Fruit fly (Drosophila melanogaster) ovary, adult (tissue): ENCODE results near the gene CG6015.

Experiments used
- CG17801 ChIP-seq: fragments of 200-800 bp; optimal IDR thresholded peaks from 2 replicates; lab custom pipeline; 2019; ENCODE audit warnings: missing biosample characterization, mild to moderate bottlenecking, missing genetic modification characterization, moderate library complexity; ENCODE audit not compliant: partially characterized antibody

The CG6015 gene

dm6 chr3R:22043748-22044402 lies 9.8 kb upstream of the CG6015 start:
- no peak for TF ChIP-seq CG17801 (GFP tag; lab: Kevin White, UChicago)

dm6 chr3R:22042982-22043381 lies 8.9 kb upstream of the CG6015 start:
- TF ChIP-seq CG17801 (GFP tag; lab: Kevin White, UChicago), result no peak

dm6 chr3R:22042283-22042875 lies 8.3 kb upstream of the CG6015 start:
- no peak for TF ChIP-seq CG17801 (GFP tag; lab: Kevin White, UChicago)

DNA sequence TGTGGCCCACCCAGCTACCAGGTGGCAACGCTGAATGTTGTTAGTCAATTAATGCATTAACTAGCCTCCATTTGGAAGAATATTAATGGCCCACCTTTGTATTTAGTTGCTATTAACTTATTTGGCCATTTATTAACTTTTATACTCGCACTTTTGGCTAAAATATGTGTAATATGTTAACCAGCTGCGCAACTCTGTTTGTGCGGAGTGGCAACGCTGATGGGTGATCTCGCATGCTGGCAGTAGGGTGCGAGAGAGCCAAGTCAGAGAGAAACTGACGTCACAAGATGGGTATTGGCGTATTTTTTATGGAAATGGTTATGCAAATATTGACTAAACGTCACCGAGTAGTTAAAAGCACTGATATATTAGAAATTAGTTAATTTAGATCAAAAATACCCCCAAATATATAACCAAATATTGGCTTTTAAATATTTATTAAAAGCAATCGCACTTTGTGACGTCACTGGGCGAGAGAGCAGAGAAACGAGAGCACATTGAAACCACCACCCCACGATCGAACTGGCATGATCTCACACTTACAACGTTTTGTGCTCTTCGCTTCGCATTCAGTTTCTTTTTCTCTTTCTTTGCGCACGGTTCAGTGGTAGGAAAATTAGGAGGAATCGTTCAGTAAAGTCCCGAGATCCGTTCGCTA lies 7.7 kb upstream of the CG6015 start, which contains the start of gene how:
Gene how (plus strand): TSS at position 567 of the 658 bp plus-strand sequence.
- TF ChIP-seq CG17801 (GFP tag; lab: Kevin White, UChicago), result no peak

- TF ChIP-seq CG17801 (GFP tag; lab: Kevin White, UChicago), result no peak
Observed at dm6 chr3R:22040400-22040799, 6.3 kb upstream of the CG6015 start.

DNA sequence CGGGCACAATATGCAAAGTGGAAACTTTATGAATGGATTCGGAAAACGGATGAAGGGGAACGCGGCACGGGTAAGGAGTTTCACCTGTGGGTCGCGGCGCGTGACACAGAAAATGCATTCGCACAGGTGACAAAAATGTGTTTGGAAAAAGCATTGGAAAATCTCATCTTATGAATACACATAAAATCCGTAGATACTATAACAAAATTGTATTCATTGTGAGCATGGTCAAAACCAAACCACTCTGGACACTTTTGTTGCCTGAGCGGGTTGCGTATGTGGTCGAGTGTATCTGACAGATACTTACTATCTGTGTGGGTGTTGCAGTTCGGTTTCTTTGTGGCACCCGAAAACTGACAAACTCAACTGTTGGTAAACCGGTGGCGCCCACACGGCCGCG lies 5.4 kb upstream of the CG6015 start:
- no peak for TF ChIP-seq CG17801 (GFP tag; lab: Kevin White, UChicago)

DNA sequence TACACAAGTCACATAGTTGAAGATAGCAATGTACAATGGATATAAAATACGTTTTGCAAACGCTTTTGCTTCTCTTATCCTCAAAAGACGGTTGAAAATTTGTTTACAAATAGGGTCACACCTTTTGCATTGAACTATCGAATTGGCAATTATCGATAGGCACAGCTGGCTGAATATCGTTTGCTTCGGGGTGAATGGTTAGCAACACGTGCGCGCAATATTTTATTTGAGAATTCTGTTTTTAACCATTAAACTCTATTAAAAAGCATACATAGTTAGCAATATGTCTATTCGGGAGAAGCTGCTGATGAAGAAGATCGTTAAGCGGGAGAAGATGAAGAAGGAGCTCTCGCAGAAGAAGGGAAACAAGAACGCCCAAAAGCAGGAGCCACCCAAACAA lies 1.5 kb upstream of the CG6015 start:
- TF ChIP-seq CG17801 (GFP tag; lab: Kevin White, UChicago), result no peak

DNA sequence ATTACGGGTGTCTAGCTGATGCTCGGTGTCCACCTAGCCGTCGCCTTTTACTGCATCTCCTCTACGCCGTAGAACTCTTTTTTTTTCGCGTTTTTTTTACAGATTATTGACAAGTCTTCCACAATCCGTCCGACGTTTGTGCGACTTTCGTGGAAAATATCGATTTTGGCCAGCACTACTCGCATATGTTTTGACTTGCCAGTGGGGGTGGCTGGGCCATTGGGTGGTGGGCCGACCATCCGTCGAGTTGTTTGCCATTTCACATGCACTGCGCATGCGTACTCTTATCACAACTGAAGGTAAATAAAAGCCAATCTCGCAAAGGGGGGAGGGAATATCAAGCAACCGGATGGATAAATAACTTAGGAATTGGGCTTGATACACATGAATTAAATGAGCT lies 2.3 kb downstream of the CG6015 start, which contains the start of gene CG13409:
Gene CG13409 (minus strand): TSS at position 163 of the 400 bp plus-strand sequence.
- TF ChIP-seq CG17801 (GFP tag; lab: Kevin White, UChicago), result no peak

- TF ChIP-seq CG17801 (GFP tag; lab: Kevin White, UChicago), result no peak
Observed at dm6 chr3R:22027743-22028099, 6.4 kb downstream of the CG6015 start.

DNA sequence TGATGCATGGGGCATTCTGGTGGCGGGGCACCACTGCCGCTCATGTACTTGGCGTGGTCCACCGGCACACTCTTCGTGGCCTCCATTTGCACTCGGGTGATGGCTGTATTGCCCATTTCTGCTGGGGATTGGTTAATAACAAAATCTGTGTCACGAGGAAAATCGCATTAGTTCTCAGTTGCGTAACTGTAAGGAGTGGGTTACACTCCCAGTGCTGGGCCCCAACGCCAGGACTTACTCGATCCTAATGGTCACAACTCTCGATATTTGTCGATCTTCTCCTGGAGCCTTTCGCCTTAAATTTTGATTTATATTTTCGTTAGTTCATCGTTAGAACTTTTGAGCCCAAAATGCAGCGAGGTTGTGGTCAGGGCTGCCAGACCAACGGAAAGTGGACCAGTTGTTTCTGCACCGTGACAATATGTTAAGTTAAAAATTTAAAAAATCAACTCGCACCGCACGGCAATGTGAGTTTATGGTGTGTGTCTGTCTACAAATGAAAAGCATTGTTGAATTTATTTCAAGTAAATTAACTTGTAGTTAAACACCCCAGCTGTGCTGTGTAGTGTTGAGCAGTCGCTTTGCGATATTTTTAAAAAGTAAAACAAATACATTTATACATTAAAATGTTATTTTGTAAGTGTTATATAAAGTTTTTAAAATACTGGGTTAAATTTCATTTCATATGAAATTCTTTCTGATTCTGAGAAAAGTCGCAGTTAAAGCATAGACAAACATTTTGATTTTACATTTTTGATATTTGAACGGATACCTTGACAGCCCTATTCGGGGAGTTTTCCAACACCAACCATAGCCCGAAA lies 7.0 kb downstream of the CG6015 start, which contains the start of the genes Cchl and ND-42:
Gene Cchl (minus strand): TSS at position 559 of the 821 bp plus-strand sequence.
Gene ND-42 (plus strand): TSS at position 788 of the 821 bp plus-strand sequence.
- peak; percentile 72 for TF ChIP-seq CG17801 (GFP tag; lab: Kevin White, UChicago)

dm6 chr3R:22025320-22025719 lies 8.8 kb downstream of the CG6015 start, which contains the start of gene CG6028:
Gene CG6028, minus strand, starts transcription at chr3R:22025506.
- peak; percentile 22 for TF ChIP-seq CG17801 (GFP tag; lab: Kevin White, UChicago)

DNA sequence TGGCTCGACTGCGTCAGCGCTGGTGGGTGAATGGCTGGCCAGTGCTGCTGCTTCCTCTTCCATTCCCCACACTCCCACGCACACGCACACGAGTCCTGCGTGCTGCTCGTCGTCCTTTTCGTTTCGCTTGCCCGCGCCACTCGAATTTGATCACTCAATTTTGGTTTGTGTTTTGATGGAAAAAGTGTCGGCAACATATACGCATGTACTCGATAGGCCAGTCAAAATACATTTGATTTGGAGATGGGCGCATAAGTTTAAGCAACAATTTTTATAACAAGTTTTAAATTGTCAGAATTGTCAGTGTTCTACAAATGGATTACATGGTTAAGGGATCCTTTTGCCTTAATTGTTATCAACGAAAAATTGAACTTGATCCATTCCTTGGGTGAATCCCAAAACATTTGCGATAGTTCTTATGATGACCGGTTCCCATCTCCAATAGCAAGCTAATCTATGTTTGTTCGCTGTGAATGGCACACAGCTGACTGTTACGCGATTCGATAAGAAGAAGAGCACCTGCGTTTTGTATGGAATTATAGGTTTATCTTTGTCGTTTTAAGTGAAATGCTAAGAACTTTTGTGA lies 11.0 kb downstream of the CG6015 start, which contains the start of the genes Mitofilin and mRpL35:
Gene Mitofilin (minus strand): TSS at position 295 of the 586 bp plus-strand sequence.
Gene mRpL35 (plus strand): TSS at position 487 of the 586 bp plus-strand sequence.
- TF ChIP-seq CG17801 (GFP tag; lab: Kevin White, UChicago), result no peak

- no peak for TF ChIP-seq CG17801 (GFP tag; lab: Kevin White, UChicago)
Observed at dm6 chr3R:22022623-22023022, 11.5 kb downstream of the CG6015 start.

dm6 chr3R:22018777-22019420 lies 15.2 kb downstream of the CG6015 start, which contains the start of gene Idh3b:
Gene Idh3b, minus strand, starts transcription at chr3R:22019382.
- peak; percentile 61 for TF ChIP-seq CG17801 (GFP tag; lab: Kevin White, UChicago)
